Fruit fly (Drosophila melanogaster) whole organism, embryonic: Measurements from ENCODE around the gene tipE.

Source experiments
- Bgb ChIP-seq: fragments of 200-800 bp; sonication (Bioruptor generic); IDR thresholded peaks from 2 replicates; pipeline ENCODE4 v1.3.6; 2022; ENCODE audit warnings: missing biosample characterization, missing genetic modification characterization; ENCODE audit not compliant: partially characterized antibody
- CG10267 ChIP-seq: fragments of 200-800 bp; sonication (Bioruptor generic); optimal IDR thresholded peaks from 2 replicates; lab custom pipeline; 2018; ENCODE audit warnings: missing biosample characterization, mild to moderate bottlenecking, missing genetic modification characterization, moderate library complexity
- CG11723 ChIP-seq: fragments of 200-800 bp; sonication (Bioruptor generic); optimal IDR thresholded peaks from 2 replicates; lab custom pipeline; 2017; ENCODE audit warnings: missing biosample characterization, mild to moderate bottlenecking, missing genetic modification characterization
- CG16815 ChIP-seq: fragments of 200-800 bp; sonication (Bioruptor generic); optimal IDR thresholded peaks from 3 replicates; lab custom pipeline; 2017; ENCODE audit warnings: missing biosample characterization, mild to moderate bottlenecking, missing genetic modification characterization
- CG17385 ChIP-seq: fragments of 200-800 bp; sonication (Bioruptor generic); optimal IDR thresholded peaks from 3 replicates; lab custom pipeline; 2018; ENCODE audit warnings: missing biosample characterization, mild to moderate bottlenecking, missing genetic modification characterization
- CG30020 ChIP-seq: fragments of 200-800 bp; optimal IDR thresholded peaks from 2 replicates; lab custom pipeline; 2019; ENCODE audit warnings: missing biosample characterization, mild to moderate bottlenecking, missing genetic modification characterization, moderate library complexity
- CG33557 ChIP-seq: fragments of 200-800 bp; sonication (Bioruptor generic); optimal IDR thresholded peaks from 2 replicates; lab custom pipeline; 2019; ENCODE audit warnings: missing biosample characterization, mild to moderate bottlenecking, missing genetic modification characterization, moderate library complexity
- CG3407 ChIP-seq: fragments of 200-800 bp; sonication (Bioruptor generic); optimal IDR thresholded peaks from 2 replicates; lab custom pipeline; 2018; ENCODE audit warnings: missing biosample characterization, mild to moderate bottlenecking, missing genetic modification characterization
- CG5180 ChIP-seq: fragments of 200-800 bp; sonication (Bioruptor generic); optimal IDR thresholded peaks from 3 replicates; lab custom pipeline; 2017; ENCODE audit warnings: missing biosample characterization, missing genetic modification characterization, mild to moderate bottlenecking, moderate library complexity, missing genetic modification reagents
- CG6765 ChIP-seq: fragments of 200-800 bp; sonication (Bioruptor generic); optimal IDR thresholded peaks from 3 replicates; lab custom pipeline; 2017; ENCODE audit warnings: missing biosample characterization, mild to moderate bottlenecking, missing genetic modification characterization
- CG7786 ChIP-seq: fragments of 200-800 bp; sonication (Bioruptor generic); optimal IDR thresholded peaks from 2 replicates; lab custom pipeline; 2016; ENCODE audit warnings: missing biosample characterization, missing genetic modification characterization
- CG7963 ChIP-seq: fragments of 200-800 bp; sonication (Bioruptor generic); IDR thresholded peaks from 3 replicates; pipeline ENCODE4 v1.3.6; 2022; ENCODE audit warnings: missing biosample characterization, missing genetic modification characterization; ENCODE audit not compliant: partially characterized antibody
- CG8281 ChIP-seq: fragments of 200-800 bp; sonication (Bioruptor generic); optimal IDR thresholded peaks from 2 replicates; lab custom pipeline; 2018; ENCODE audit warnings: missing biosample characterization, mild to moderate bottlenecking, missing genetic modification characterization, moderate library complexity
- CG9727 ChIP-seq: fragments of 200-800 bp; sonication (Bioruptor generic); optimal IDR thresholded peaks from 3 replicates; lab custom pipeline; 2017; ENCODE audit warnings: missing biosample characterization, mild to moderate bottlenecking, missing genetic modification characterization
- CG9797 ChIP-seq: fragments of 200-800 bp; sonication (Bioruptor generic); optimal IDR thresholded peaks from 3 replicates; lab custom pipeline; 2018; ENCODE audit warnings: missing biosample characterization, mild to moderate bottlenecking, missing genetic modification characterization
- CG9876 ChIP-seq: fragments of 200-800 bp; sonication (Bioruptor generic); optimal IDR thresholded peaks from 2 replicates; lab custom pipeline; 2016; ENCODE audit warnings: missing biosample characterization, missing genetic modification characterization
- D ChIP-seq, 2 experiments: fragments of 200-800 bp in 1 of 2; fragments of >200 bp in 1 of 2; sonication (Bioruptor generic) in 1 of 2; optimal IDR thresholded peaks; 2 replicates in 1 of 2; 3 replicates in 1 of 2; lab custom pipeline; 2017; ENCODE audit warnings: mild to moderate bottlenecking in 1 of 2, missing biosample characterization in 1 of 2, missing genetic modification characterization in 1 of 2, missing genetic modification reagents in 1 of 2
- D19A ChIP-seq: fragments of 200-800 bp; optimal IDR thresholded peaks from 3 replicates; lab custom pipeline; 2019; ENCODE audit warnings: missing biosample characterization, mild to moderate bottlenecking, missing genetic modification characterization, moderate library complexity
- ERR ChIP-seq: fragments of 200-800 bp; sonication (Bioruptor generic); optimal IDR thresholded peaks from 2 replicates; lab custom pipeline; 2016; ENCODE audit warnings: missing biosample characterization, missing genetic modification characterization
- Ets97D ChIP-seq: fragments of 200-800 bp; sonication (Bioruptor generic); optimal IDR thresholded peaks from 3 replicates; lab custom pipeline; 2016; ENCODE audit warnings: missing biosample characterization, missing genetic modification characterization
- HLH3B ChIP-seq: fragments of 200-800 bp; sonication (Bioruptor generic); IDR thresholded peaks from 2 replicates; pipeline ENCODE4 v1.3.6; 2022; ENCODE audit warnings: missing biosample characterization, missing genetic modification characterization
- Hey ChIP-seq: fragments of 200-800 bp; sonication (Bioruptor generic); optimal IDR thresholded peaks from 3 replicates; lab custom pipeline; 2018; ENCODE audit warnings: missing biosample characterization, mild to moderate bottlenecking, missing genetic modification characterization
- MESR4 ChIP-seq: fragments of 200-800 bp; sonication (Bioruptor generic); optimal IDR thresholded peaks from 2 replicates; lab custom pipeline; 2018; ENCODE audit warnings: missing biosample characterization, mild to moderate bottlenecking, missing genetic modification characterization, moderate library complexity
- NK7.1 ChIP-seq: fragments of 200-800 bp; sonication (Bioruptor generic); optimal IDR thresholded peaks from 3 replicates; lab custom pipeline; 2016; ENCODE audit warnings: missing biosample characterization, missing genetic modification characterization
- PHDP ChIP-seq: fragments of 200-800 bp; sonication (Bioruptor generic); optimal IDR thresholded peaks from 3 replicates; lab custom pipeline; 2018; ENCODE audit warnings: missing biosample characterization, mild to moderate bottlenecking, missing genetic modification characterization, moderate library complexity
- Sin3A ChIP-seq: fragments of >200 bp; optimal IDR thresholded peaks from 2 replicates; lab custom pipeline; 2018
- ab ChIP-seq: fragments of 200-800 bp; sonication (Bioruptor generic); optimal IDR thresholded peaks from 2 replicates; lab custom pipeline; 2016; ENCODE audit warnings: missing biosample characterization, missing genetic modification characterization
- ara ChIP-seq: fragments of 200-800 bp; sonication (Bioruptor generic); IDR thresholded peaks from 2 replicates; pipeline ENCODE4 v1.3.6; 2022; ENCODE audit warnings: missing biosample characterization, missing genetic modification characterization
- chif ChIP-seq, 2 experiments: fragments of 200-800 bp; sonication (Bioruptor generic); optimal IDR thresholded peaks; 3 replicates each; lab custom pipeline; 2016; ENCODE audit warnings: missing biosample characterization in 2 of 2, missing genetic modification characterization in 2 of 2
- ci ChIP-seq: fragments of 200-800 bp; sonication (Bioruptor generic); IDR thresholded peaks from 3 replicates; pipeline ENCODE4 v1.3.6; 2022; ENCODE audit warnings: missing biosample characterization, missing genetic modification characterization
- dan ChIP-seq: fragments of 200-800 bp; sonication (Bioruptor generic); IDR thresholded peaks from 2 replicates; pipeline ENCODE4 v1.3.6; 2022; ENCODE audit warnings: missing biosample characterization, missing genetic modification characterization
- ems ChIP-seq: fragments of 200-800 bp; sonication (Bioruptor generic); optimal IDR thresholded peaks from 3 replicates; lab custom pipeline; 2016; ENCODE audit warnings: missing biosample characterization, missing genetic modification characterization
- ewg ChIP-seq: fragments of 200-800 bp; sonication (Bioruptor generic); optimal IDR thresholded peaks from 3 replicates; lab custom pipeline; 2017; ENCODE audit warnings: mild to moderate bottlenecking, missing biosample characterization, missing genetic modification reagents, missing genetic modification characterization
- exex ChIP-seq: fragments of 200-800 bp; sonication (Bioruptor generic); optimal IDR thresholded peaks from 4 replicates; lab custom pipeline; 2018; ENCODE audit warnings: missing biosample characterization, mild to moderate bottlenecking, missing genetic modification characterization, moderate library complexity
- gce ChIP-seq: fragments of 200-800 bp; sonication (Bioruptor generic); IDR thresholded peaks from 3 replicates; pipeline ENCODE4 v1.3.6; 2022; ENCODE audit warnings: missing biosample characterization, missing genetic modification characterization
- grn ChIP-seq: fragments of 200-800 bp; sonication (Bioruptor generic); optimal IDR thresholded peaks from 3 replicates; lab custom pipeline; 2017; ENCODE audit warnings: missing biosample characterization, missing genetic modification characterization
- inv ChIP-seq: fragments of 200-800 bp; sonication (Bioruptor generic); IDR thresholded peaks from 2 replicates; pipeline ENCODE4 v1.3.6; 2022; ENCODE audit warnings: missing biosample characterization, missing genetic modification characterization; ENCODE audit not compliant: partially characterized antibody
- jigr1 ChIP-seq: fragments of 200-800 bp; sonication (Bioruptor generic); IDR thresholded peaks from 3 replicates; pipeline ENCODE4 v1.3.6; 2022; ENCODE audit warnings: missing biosample characterization, missing genetic modification characterization
- mirr ChIP-seq: fragments of 200-800 bp; sonication (Bioruptor generic); optimal IDR thresholded peaks from 3 replicates; lab custom pipeline; 2018; ENCODE audit warnings: missing biosample characterization, mild to moderate bottlenecking, missing genetic modification characterization
- onecut ChIP-seq: fragments of 200-800 bp; sonication (Bioruptor generic); IDR thresholded peaks from 2 replicates; pipeline ENCODE4 v1.3.6; 2022; ENCODE audit warnings: missing biosample characterization, missing genetic modification characterization
- pho ChIP-seq: fragments of 200-800 bp; sonication (Bioruptor generic); optimal IDR thresholded peaks from 2 replicates; lab custom pipeline; 2016; ENCODE audit warnings: missing biosample characterization, missing genetic modification characterization
- pnt ChIP-seq: fragments of 200-800 bp; sonication (Bioruptor generic); optimal IDR thresholded peaks from 3 replicates; lab custom pipeline; 2016; ENCODE audit warnings: missing biosample characterization, missing genetic modification characterization
- pros ChIP-seq: fragments of 200-800 bp; sonication (Bioruptor generic); optimal IDR thresholded peaks from 3 replicates; lab custom pipeline; 2019; ENCODE audit warnings: missing biosample characterization, mild to moderate bottlenecking, missing genetic modification characterization, moderate library complexity
- row ChIP-seq: fragments of 200-800 bp; sonication (Bioruptor generic); IDR thresholded peaks from 3 replicates; pipeline ENCODE4 v1.3.6; 2022; ENCODE audit warnings: missing biosample characterization, missing genetic modification characterization
- slp2 ChIP-seq: fragments of 200-800 bp; sonication (Bioruptor generic); optimal IDR thresholded peaks from 2 replicates; lab custom pipeline; 2016; ENCODE audit warnings: missing biosample characterization, missing genetic modification characterization
- sqz ChIP-seq: fragments of 200-800 bp; sonication (Bioruptor generic); optimal IDR thresholded peaks from 3 replicates; lab custom pipeline; 2018; ENCODE audit warnings: missing biosample characterization, mild to moderate bottlenecking, missing genetic modification characterization
- unc-4 ChIP-seq: fragments of 200-800 bp; sonication (Bioruptor generic); IDR thresholded peaks from 2 replicates; pipeline ENCODE4 v1.3.6; 2022; ENCODE audit warnings: missing biosample characterization, missing genetic modification characterization; ENCODE audit not compliant: partially characterized antibody
- zfh1 ChIP-seq: fragments of 200-800 bp; sonication (Bioruptor generic); IDR thresholded peaks from 3 replicates; pipeline ENCODE4 v1.3.6; 2022; ENCODE audit warnings: missing biosample characterization, missing genetic modification characterization

tipE gene

DNA sequence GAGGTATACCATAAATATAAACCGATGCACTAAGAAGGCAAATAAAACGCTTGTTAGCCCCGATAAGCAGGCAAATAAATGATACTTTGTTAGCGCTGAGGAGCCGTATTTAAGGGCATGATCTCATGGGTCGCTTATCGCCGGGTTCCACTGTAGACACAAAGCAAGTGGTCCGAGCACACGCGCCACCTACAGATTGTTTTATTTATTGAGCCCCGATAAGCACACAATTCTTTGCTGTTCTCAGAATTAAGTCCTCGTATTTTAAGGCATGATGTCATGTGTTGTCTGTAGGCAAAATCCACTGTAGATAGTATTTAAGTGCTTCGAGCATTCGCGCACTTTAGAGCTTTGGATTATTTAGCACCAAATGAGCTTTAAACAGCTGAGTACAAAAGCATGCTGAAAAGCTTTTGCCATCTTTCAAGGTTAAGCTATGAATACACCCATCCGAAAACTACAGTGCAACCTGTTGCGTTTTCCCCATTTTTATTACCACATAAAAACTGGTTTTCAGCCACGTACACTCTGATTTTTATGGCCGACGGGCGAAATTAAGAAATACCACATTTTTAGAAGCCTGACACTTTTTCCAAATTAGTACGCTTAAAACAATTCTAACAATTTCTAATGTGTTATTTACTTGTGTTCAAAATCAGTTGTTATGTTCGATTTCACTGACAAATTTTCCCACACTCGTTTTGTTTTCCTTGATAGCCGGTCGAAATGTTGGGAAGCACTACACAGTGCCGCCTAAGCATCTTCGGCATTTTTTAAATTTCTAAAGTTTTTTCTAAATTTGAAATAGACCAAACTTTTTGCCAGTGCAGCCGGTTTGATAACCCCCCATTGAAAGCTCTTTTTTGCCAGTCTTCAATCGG is 51.4 kb downstream of the tipE start, which contains the start of gene Sqor (continued):
- TF ChIP-seq PHDP (tag; lab: Kevin White, UChicago): peak; percentile 89
- peak; percentile 80 for TF ChIP-seq ci (GFP tag; lab: Robert Waterston, UW)
- peak; percentile 2 for TF ChIP-seq CG33557 (GFP tag; lab: Kevin White, UChicago)
- TF ChIP-seq CG9727 (GFP tag; lab: Kevin White, UChicago): peak; percentile 87
- peak; percentile 91 for TF ChIP-seq ems (GFP tag; lab: Kevin White, UChicago)
- peak; percentile 20 for TF ChIP-seq Ets97D
- peak; percentile 55 for TF ChIP-seq ewg
- peak; percentile 77 for TF ChIP-seq CG16815 (GFP tag; lab: Kevin White, UChicago)
- TF ChIP-seq Bgb (GFP tag; lab: Robert Waterston, UW): peak; percentile 36; the same call in 1 of the 2 replicates
- peak; percentile 58 for TF ChIP-seq onecut
- TF ChIP-seq slp2 (GFP tag; lab: Kevin White, UChicago): peak; percentile 86
- TF ChIP-seq ab (GFP tag; lab: Kevin White, UChicago): peak; percentile 50
- TF ChIP-seq pho (GFP tag; lab: Kevin White, UChicago): peak; percentile 90
- no peak for TF ChIP-seq mirr (GFP tag; lab: Kevin White, UChicago)
- peak; percentile 71; the same call in 2 of the 3 replicates for TF ChIP-seq jigr1 (GFP tag; lab: Robert Waterston, UW)
- peak; percentile 82 for TF ChIP-seq pnt (GFP tag; lab: Kevin White, UChicago)
- TF ChIP-seq unc-4 (GFP tag; lab: Robert Waterston, UW): 0 out of 2 replicates have a peak, but pooled peaks have one; percentile 19
- peak; percentile 68 for TF ChIP-seq CG5180
- TF ChIP-seq D (optimal IDR thresholded peaks at IDR 0.05; lab: Kevin White, UChicago): no peak
- TF ChIP-seq D (GFP tag; optimal IDR thresholded peaks at IDR 0.05; lab: Kevin White, UChicago): peak; percentile 37
- peak; percentile 86 for TF ChIP-seq CG6765 (GFP tag; lab: Kevin White, UChicago)
- no peak for TF ChIP-seq dan
- peak; percentile 83 for TF ChIP-seq CG17385
- TF ChIP-seq CG8281 (tag; lab: Kevin White, UChicago): peak; percentile 78
- TF ChIP-seq D19A (tag; lab: Kevin White, UChicago): peak; percentile 64
- TF ChIP-seq CG30020 (tag; lab: Kevin White, UChicago): peak; percentile 49
- no peak for TF ChIP-seq CG7963 (GFP tag; lab: Robert Waterston, UW)
- TF ChIP-seq Hey (tag; lab: Kevin White, UChicago): peak; percentile 77
- peak; percentile 66; the same call in 2 of the 3 replicates for TF ChIP-seq zfh1 (GFP tag; lab: Robert Waterston, UW)
- TF ChIP-seq inv (GFP tag; lab: Robert Waterston, UW): no peak
- TF ChIP-seq ara (GFP tag; lab: Robert Waterston, UW): peak; percentile 67
- peak; percentile 82 for TF ChIP-seq CG11723 (GFP tag; lab: Kevin White, UChicago)
- peak; percentile 44 for TF ChIP-seq exex (tag; lab: Kevin White, UChicago)
- TF ChIP-seq Sin3A (lab: Kevin White, UChicago): no peak
- TF ChIP-seq grn (GFP tag; lab: Kevin White, UChicago): peak; percentile 8
- TF ChIP-seq CG7786 (GFP tag; lab: Kevin White, UChicago): peak; percentile 89
- peak; percentile 53 for TF ChIP-seq CG3407 (GFP tag; lab: Kevin White, UChicago)
- peak; percentile 56 for TF ChIP-seq CG10267 (tag; lab: Kevin White, UChicago)
- peak; percentile 95 for TF ChIP-seq row
- peak; percentile 88 for TF ChIP-seq CG9876
- TF ChIP-seq sqz (GFP tag; lab: Kevin White, UChicago): peak; percentile 74
- peak; percentile 85 for TF ChIP-seq ERR (GFP tag; lab: Kevin White, UChicago)
- TF ChIP-seq chif (GFP tag; optimal IDR thresholded peaks at IDR 0.05; lab: Kevin White, UChicago): peak; percentile 61 to 81
- peak; percentile 89 for TF ChIP-seq NK7.1
- no peak for TF ChIP-seq CG9797
- peak; percentile 59 for TF ChIP-seq HLH3B
- peak; percentile 27 for TF ChIP-seq pros
- TF ChIP-seq gce (GFP tag; lab: Robert Waterston, UW): peak; percentile 55; the same call in 1 of the 3 replicates
- TF ChIP-seq MESR4 (GFP tag; lab: Kevin White, UChicago): no peak
